Worm (Caenorhabditis elegans): ENCODE results near the gene Y38H6A.1.

The Y38H6A.1 gene

ce11 chrV:20325417-20325816, at the start of gene Y38H6A.1:
TSS of gene Y38H6A.1 (plus strand) at chrV:20325717.
- TF ChIP-seq bed-2 (GFP tag; IDR thresholded peaks at IDR 0.05) = no peak
- no peak for TF ChIP-seq lir-1 (GFP tag; conservative IDR thresholded peaks at IDR 0.05)
- TF ChIP-seq Y95B8A.8 (GFP tag; IDR thresholded peaks at IDR 0.05) = no peak
- no peak for TF ChIP-seq ztf-6 (GFP tag; IDR thresholded peaks at IDR 0.05)
- no peak for TF ChIP-seq F33H1.4 (GFP tag; IDR thresholded peaks at IDR 0.05)
- TF ChIP-seq ets-4 (GFP tag; optimal IDR thresholded peaks at IDR 0.05) = no peak
- no peak for TF ChIP-seq K11D2.4 (GFP tag; IDR thresholded peaks at IDR 0.05)
- TF ChIP-seq snpc-1.3 (tag; optimal IDR thresholded peaks at IDR 0.05; ENCODE audit: insufficient read depth) = no peak
- no peak for TF ChIP-seq B0035.1 (tag; optimal IDR thresholded peaks at IDR 0.05)
- no peak for TF ChIP-seq ceh-91 (GFP tag; IDR thresholded peaks at IDR 0.05)
- TF ChIP-seq lin-26 (GFP tag; IDR thresholded peaks at IDR 0.05) = no peak
- no peak for TF ChIP-seq F57C9.4 (tag; optimal IDR thresholded peaks at IDR 0.05)
- TF ChIP-seq T07F8.4 (tag; optimal IDR thresholded peaks at IDR 0.05) = no peak
- no peak for TF ChIP-seq rcor-1 (GFP tag; IDR thresholded peaks at IDR 0.05)
- no peak for TF ChIP-seq F23B12.7 (tag; optimal IDR thresholded peaks at IDR 0.05; ENCODE audit: insufficient read depth)
- no peak for TF ChIP-seq chd-7 (tag; optimal IDR thresholded peaks at IDR 0.05)
- TF ChIP-seq attf-6 (GFP tag; IDR thresholded peaks at IDR 0.05) = no peak

DNA sequence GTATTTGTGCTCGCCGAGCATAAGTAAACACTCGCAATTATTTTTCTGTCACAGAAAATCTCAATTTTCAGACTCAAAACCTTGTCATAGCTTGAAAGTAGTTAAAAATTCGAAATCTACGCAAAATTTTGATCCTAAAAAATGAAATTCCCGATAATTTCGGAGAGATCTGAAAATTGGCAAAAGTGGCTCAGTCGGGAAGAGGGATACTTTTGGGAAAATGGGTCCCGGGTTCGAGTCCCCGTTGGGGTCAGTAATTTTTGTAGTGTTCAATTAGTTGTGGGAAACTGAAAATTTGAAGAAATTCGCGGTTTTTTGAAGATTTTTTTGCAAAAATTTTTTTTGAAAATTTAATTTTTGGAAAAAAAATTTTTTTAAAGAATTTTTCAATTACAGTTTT, 48.6 kb upstream of the Y38H6A.1 start:
- TF ChIP-seq rpc-1 (optimal IDR thresholded peaks at IDR 0.05) = peak; percentile 0
- TF ChIP-seq rpc-1 (tag; optimal IDR thresholded peaks at IDR 0.05) = peak; percentile 61
- no peak for TF ChIP-seq hlh-26 (GFP tag; conservative IDR thresholded peaks at IDR 0.05)
- TF ChIP-seq tbp1 (GFP tag; optimal IDR thresholded peaks at IDR 0.05) = peak; percentile 61

ce11 chrV:20279309-20279708, 46.2 kb upstream of the Y38H6A.1 start:
- TF ChIP-seq Y67H2A.10 (GFP tag; conservative IDR thresholded peaks at IDR 0.05) (no peak), C17E4.6 (GFP tag; IDR thresholded peaks at IDR 0.05) (no peak), ets-4 (GFP tag; optimal IDR thresholded peaks at IDR 0.05) (no peak), F52B5.7 (tag; optimal IDR thresholded peaks at IDR 0.05) (no peak), tbp1 (GFP tag; optimal IDR thresholded peaks at IDR 0.05) (peak; percentile 52), die-1 (tag; optimal IDR thresholded peaks at IDR 0.05) (no peak), somi-1 (GFP tag; optimal IDR thresholded peaks at IDR 0.05) (no peak), rpc-1 (optimal IDR thresholded peaks at IDR 0.05) (peak; percentile 5), rpc-1 (tag; optimal IDR thresholded peaks at IDR 0.05) (peak; percentile 58), egrh-3 (GFP tag; IDR thresholded peaks at IDR 0.05) (no peak), madf-8 (GFP tag; conservative IDR thresholded peaks at IDR 0.05) (no peak)

- no peak for TF ChIP-seq let-526 (GFP tag; IDR thresholded peaks at IDR 0.05)
- no peak for TF ChIP-seq lin-26 (GFP tag; IDR thresholded peaks at IDR 0.05)
- no peak for TF ChIP-seq ceh-91 (GFP tag; IDR thresholded peaks at IDR 0.05)
- no peak for TF ChIP-seq F49E8.2 (tag; optimal IDR thresholded peaks at IDR 0.05; ENCODE audit: insufficient read depth)
Measured at ce11 chrV:20279811-20280317, 45.7 kb upstream of the Y38H6A.1 start, which contains the start of gene pqn-94. TSS of gene pqn-94 (minus strand) at chrV:20279861.

- TF ChIP-seq nhr-120 (GFP tag; IDR thresholded peaks at IDR 0.05) (0 out of 2 replicates have a peak, but pooled peaks have one; percentile 60), nfyb-1 (GFP tag; IDR thresholded peaks at IDR 0.05) (no peak)
Measured at ce11 chrV:20282827-20283226, 42.7 kb upstream of the Y38H6A.1 start.

Measured in whole organism, young adult.